Fruit fly (Drosophila melanogaster): Measurements from ENCODE around the gene pn.

pn gene

DNA sequence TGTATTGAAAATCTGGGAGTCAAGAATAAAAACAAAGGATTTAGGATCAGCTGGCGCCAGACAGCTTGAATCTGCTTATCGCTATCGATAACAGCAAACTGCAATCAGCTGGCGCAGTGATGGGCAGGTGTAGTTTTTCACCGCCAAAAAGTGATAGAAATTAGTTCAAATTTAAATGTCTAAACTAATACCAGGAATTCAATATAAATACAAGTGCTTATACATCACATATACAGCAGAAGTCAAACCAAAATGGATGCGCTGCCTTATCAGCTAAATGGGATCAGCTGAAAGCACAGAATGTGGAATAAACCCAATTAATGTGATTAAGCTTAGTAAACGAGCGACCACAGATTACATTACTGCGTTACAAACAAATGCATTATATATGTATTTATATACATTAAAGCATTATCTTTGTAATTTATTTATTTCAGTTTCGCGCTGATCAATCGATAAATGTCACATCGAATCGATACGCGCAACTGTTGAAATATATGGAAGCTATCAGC is at the start of gene pn:
Gene pn (plus strand): TSS at position 462 of the 512 bp plus-strand sequence.
- peak; percentile 9 for TF ChIP-seq esn (GFP tag; optimal IDR thresholded peaks at IDR 0.05)
- no peak for TF ChIP-seq Hr4 (GFP tag; optimal IDR thresholded peaks at IDR 0.05)
- TF ChIP-seq achi (GFP tag; optimal IDR thresholded peaks at IDR 0.05) = no peak
- TF ChIP-seq Ets96B (tag; optimal IDR thresholded peaks at IDR 0.05) = no peak
- no peak for TF ChIP-seq CG8119 (GFP tag; IDR thresholded peaks at IDR 0.05)
- TF ChIP-seq CG3919 (GFP tag; optimal IDR thresholded peaks at IDR 0.05) = no peak
- TF ChIP-seq fd85E (GFP tag; optimal IDR thresholded peaks at IDR 0.05) = no peak
- no peak for TF ChIP-seq CG9139 (GFP tag; optimal IDR thresholded peaks at IDR 0.05)
- TF ChIP-seq CG15336 (GFP tag; IDR thresholded peaks at IDR 0.05) = no peak
- TF ChIP-seq CG6808 (GFP tag; optimal IDR thresholded peaks at IDR 0.05) = no peak
- TF ChIP-seq svp (GFP tag) = peak; percentile 78
- peak; percentile 2 for TF ChIP-seq CG3032 (tag; optimal IDR thresholded peaks at IDR 0.05)
- TF ChIP-seq Blimp-1 (GFP tag; optimal IDR thresholded peaks at IDR 0.05) = no peak
- no peak for TF ChIP-seq spab (GFP tag; optimal IDR thresholded peaks at IDR 0.05)
- TF ChIP-seq Lpt (GFP tag; optimal IDR thresholded peaks at IDR 0.05) = no peak
- TF ChIP-seq acj6 (GFP tag; optimal IDR thresholded peaks at IDR 0.05) = no peak
- no peak for TF ChIP-seq Eip75B (GFP tag; optimal IDR thresholded peaks at IDR 0.05)
- no peak for TF ChIP-seq CG8632 (GFP tag; optimal IDR thresholded peaks at IDR 0.05)

dm6 chrX:2134226-2134880 is 46.7 kb upstream of the pn start:
- peak; percentile 88 for TF ChIP-seq CG6163 (GFP tag; IDR thresholded peaks at IDR 0.05)
- peak; percentile 77 for TF ChIP-seq CG8632 (GFP tag; optimal IDR thresholded peaks at IDR 0.05)
- peak; percentile 88 for TF ChIP-seq CG6854 (GFP tag; optimal IDR thresholded peaks at IDR 0.05)
- TF ChIP-seq fkh (GFP tag; optimal IDR thresholded peaks at IDR 0.05) = no peak
- TF ChIP-seq CG6792 (GFP tag; optimal IDR thresholded peaks at IDR 0.05) = peak; percentile 86
- TF ChIP-seq acj6 (GFP tag; optimal IDR thresholded peaks at IDR 0.05) = peak; percentile 80
- TF ChIP-seq CG31627 (GFP tag; optimal IDR thresholded peaks at IDR 0.05) = peak; percentile 92
- peak; percentile 88 for TF ChIP-seq vri (GFP tag; optimal IDR thresholded peaks at IDR 0.05)
- peak; percentile 94 for TF ChIP-seq svp (GFP tag)
- peak; percentile 38 for TF ChIP-seq CG16779 (tag; optimal IDR thresholded peaks at IDR 0.05)
- peak; percentile 76 for TF ChIP-seq fd59A (GFP tag; optimal IDR thresholded peaks at IDR 0.05)
- TF ChIP-seq Gug (GFP tag; IDR thresholded peaks at IDR 0.05) = peak; percentile 51
- peak; percentile 91 for TF ChIP-seq lz (GFP tag; optimal IDR thresholded peaks at IDR 0.05)
- TF ChIP-seq cyc (GFP tag; optimal IDR thresholded peaks at IDR 0.05) = peak; percentile 92
- peak; percentile 78 for TF ChIP-seq CG3032 (tag; optimal IDR thresholded peaks at IDR 0.05)
- TF ChIP-seq CG8319 (GFP tag; optimal IDR thresholded peaks at IDR 0.05) = peak; percentile 77
- TF ChIP-seq CG11902 (GFP tag; optimal IDR thresholded peaks at IDR 0.05) = peak; percentile 84
- peak; percentile 72 for TF ChIP-seq Eip93F (GFP tag; optimal IDR thresholded peaks at IDR 0.05)
- TF ChIP-seq OdsH (GFP tag; optimal IDR thresholded peaks at IDR 0.05) = peak; percentile 86
- peak; percentile 72 for TF ChIP-seq eg (GFP tag; IDR thresholded peaks at IDR 0.05)
- TF ChIP-seq CG6276 (GFP tag; optimal IDR thresholded peaks at IDR 0.05) = peak; percentile 67
- TF ChIP-seq Hr39 (GFP tag; optimal IDR thresholded peaks at IDR 0.05) = peak; percentile 92
- peak; percentile 77 for TF ChIP-seq Hr4 (GFP tag; optimal IDR thresholded peaks at IDR 0.05)
- TF ChIP-seq ss (GFP tag; optimal IDR thresholded peaks at IDR 0.05) = peak; percentile 57 to 69
- peak; percentile 92 for TF ChIP-seq Smox (GFP tag; optimal IDR thresholded peaks at IDR 0.05)
- peak; percentile 74 for TF ChIP-seq CG7368 (GFP tag; optimal IDR thresholded peaks at IDR 0.05)
- peak; percentile 92 for TF ChIP-seq topi (GFP tag; optimal IDR thresholded peaks at IDR 0.05)
- peak; percentile 83 for TF ChIP-seq CG3919 (GFP tag; optimal IDR thresholded peaks at IDR 0.05)
- TF ChIP-seq CG15336 (GFP tag; IDR thresholded peaks at IDR 0.05) = peak; percentile 83
- TF ChIP-seq dsx (GFP tag; optimal IDR thresholded peaks at IDR 0.05; ENCODE audit: poor library complexity, severe bottlenecking) = peak; percentile 75
- TF ChIP-seq dac (GFP tag; optimal IDR thresholded peaks at IDR 0.05) = peak; percentile 33
- TF ChIP-seq Sox102F (GFP tag; optimal IDR thresholded peaks at IDR 0.05) = peak; percentile 92
- peak; percentile 36 for TF ChIP-seq Lpt (GFP tag; optimal IDR thresholded peaks at IDR 0.05)
- TF ChIP-seq CG1621 (tag; optimal IDR thresholded peaks at IDR 0.05) = peak; percentile 84
- TF ChIP-seq Sox15 (GFP tag; optimal IDR thresholded peaks at IDR 0.05) = peak; percentile 70
- TF ChIP-seq CG32006 (GFP tag; optimal IDR thresholded peaks at IDR 0.05) = peak; percentile 80
- peak; percentile 79 for TF ChIP-seq spab (GFP tag; optimal IDR thresholded peaks at IDR 0.05)
- peak; percentile 82 for TF ChIP-seq CG34406 (GFP tag; optimal IDR thresholded peaks at IDR 0.05)
- TF ChIP-seq Met (GFP tag; optimal IDR thresholded peaks at IDR 0.05) = peak; percentile 94

All from whole organism, prepupa.